Fruit fly (Drosophila melanogaster) whole organism, prepupa: ENCODE results near the gene Scr.
A peak's percentile ranks its signal among the peaks of the same experiment; 100 is the strongest.

Source experiments
- Blimp-1 ChIP-seq: fragments of 200-800 bp; sonication (Bioruptor generic); optimal IDR thresholded peaks from 3 replicates; lab custom pipeline; 2017; ENCODE audit warnings: missing biosample characterization, missing genetic modification characterization, mild to moderate bottlenecking, moderate library complexity, missing genetic modification reagents
- CG11294 ChIP-seq: fragments of 200-800 bp; sonication (Bioruptor generic); IDR thresholded peaks from 2 replicates; pipeline ENCODE4 v1.3.6; 2022; ENCODE audit warnings: missing biosample characterization, missing genetic modification characterization
- CG3032 ChIP-seq: fragments of 200-800 bp; optimal IDR thresholded peaks from 2 replicates; lab custom pipeline; 2019; ENCODE audit warnings: missing biosample characterization, mild to moderate bottlenecking, missing genetic modification characterization, moderate library complexity
- CG31627 ChIP-seq: fragments of 200-800 bp; sonication (Bioruptor generic); optimal IDR thresholded peaks from 3 replicates; lab custom pipeline; 2016; ENCODE audit warnings: missing biosample characterization, missing genetic modification characterization
- CG34406 ChIP-seq: fragments of 200-800 bp; sonication (Bioruptor generic); optimal IDR thresholded peaks from 3 replicates; lab custom pipeline; 2016; ENCODE audit warnings: missing biosample characterization, missing genetic modification characterization
- CG3919 ChIP-seq: fragments of 200-800 bp; sonication (Bioruptor generic); optimal IDR thresholded peaks from 3 replicates; lab custom pipeline; 2016; ENCODE audit warnings: missing biosample characterization, missing genetic modification characterization
- CG7368 ChIP-seq: fragments of 200-800 bp; sonication (Bioruptor generic); optimal IDR thresholded peaks from 3 replicates; lab custom pipeline; 2016; ENCODE audit warnings: missing biosample characterization, missing genetic modification characterization
- CG8119 ChIP-seq: fragments of 200-800 bp; sonication (Bioruptor generic); IDR thresholded peaks from 3 replicates; pipeline ENCODE4 v1.3.6; 2022; ENCODE audit warnings: missing biosample characterization, missing genetic modification characterization
- CG8632 ChIP-seq: fragments of 200-800 bp; sonication (Bioruptor generic); optimal IDR thresholded peaks from 3 replicates; lab custom pipeline; 2016; ENCODE audit warnings: missing biosample characterization, missing genetic modification characterization
- Eip75B ChIP-seq: fragments of 200-800 bp; sonication (Bioruptor generic); optimal IDR thresholded peaks from 3 replicates; lab custom pipeline; 2016; ENCODE audit warnings: missing biosample characterization, missing genetic modification characterization
- Eip78C ChIP-seq: fragments of 200-800 bp; sonication (Bioruptor generic); peaks from one replicate; lab custom pipeline; 2016; ENCODE audit warnings: missing biosample characterization, missing genetic modification characterization
- Eip93F ChIP-seq: fragments of 200-800 bp; sonication (Bioruptor generic); optimal IDR thresholded peaks from 2 replicates; lab custom pipeline; 2016; ENCODE audit warnings: missing biosample characterization, mild to moderate bottlenecking, missing genetic modification characterization
- Ets96B ChIP-seq: fragments of 200-800 bp; optimal IDR thresholded peaks from 2 replicates; lab custom pipeline; 2019; ENCODE audit warnings: missing biosample characterization, mild to moderate bottlenecking, missing genetic modification characterization, moderate library complexity
- Gug ChIP-seq: fragments of 200-800 bp; sonication (Bioruptor generic); IDR thresholded peaks from 2 replicates; pipeline ENCODE4 v1.3.6; 2022; ENCODE audit warnings: missing biosample characterization, missing genetic modification characterization
- Hr4 ChIP-seq: fragments of 200-800 bp; sonication (Bioruptor generic); optimal IDR thresholded peaks from 3 replicates; lab custom pipeline; 2016; ENCODE audit warnings: missing biosample characterization, missing genetic modification characterization
- Met ChIP-seq: fragments of 200-800 bp; sonication (Bioruptor generic); optimal IDR thresholded peaks from 3 replicates; lab custom pipeline; 2016; ENCODE audit warnings: missing biosample characterization, missing genetic modification characterization
- Sox102F ChIP-seq: fragments of 200-800 bp; sonication (Bioruptor generic); optimal IDR thresholded peaks from 2 replicates; lab custom pipeline; 2016; ENCODE audit warnings: missing biosample characterization, mild to moderate bottlenecking, missing genetic modification characterization
- acj6 ChIP-seq: fragments of 200-800 bp; sonication (Bioruptor generic); optimal IDR thresholded peaks from 3 replicates; lab custom pipeline; 2016; ENCODE audit warnings: missing biosample characterization, missing genetic modification characterization
- salr ChIP-seq, 2 experiments: fragments of 200-800 bp; sonication (Bioruptor generic); optimal IDR thresholded peaks; 3 replicates each; lab custom pipeline; 2016 to 2018; ENCODE audit warnings: missing biosample characterization in 2 of 2, missing genetic modification characterization in 2 of 2, mild to moderate bottlenecking in 1 of 2
- spab ChIP-seq: fragments of 200-800 bp; sonication (Bioruptor generic); optimal IDR thresholded peaks from 2 replicates; lab custom pipeline; 2017; ENCODE audit warnings: missing biosample characterization, mild to moderate bottlenecking, missing genetic modification characterization, missing genetic modification reagents

Scr gene

DNA sequence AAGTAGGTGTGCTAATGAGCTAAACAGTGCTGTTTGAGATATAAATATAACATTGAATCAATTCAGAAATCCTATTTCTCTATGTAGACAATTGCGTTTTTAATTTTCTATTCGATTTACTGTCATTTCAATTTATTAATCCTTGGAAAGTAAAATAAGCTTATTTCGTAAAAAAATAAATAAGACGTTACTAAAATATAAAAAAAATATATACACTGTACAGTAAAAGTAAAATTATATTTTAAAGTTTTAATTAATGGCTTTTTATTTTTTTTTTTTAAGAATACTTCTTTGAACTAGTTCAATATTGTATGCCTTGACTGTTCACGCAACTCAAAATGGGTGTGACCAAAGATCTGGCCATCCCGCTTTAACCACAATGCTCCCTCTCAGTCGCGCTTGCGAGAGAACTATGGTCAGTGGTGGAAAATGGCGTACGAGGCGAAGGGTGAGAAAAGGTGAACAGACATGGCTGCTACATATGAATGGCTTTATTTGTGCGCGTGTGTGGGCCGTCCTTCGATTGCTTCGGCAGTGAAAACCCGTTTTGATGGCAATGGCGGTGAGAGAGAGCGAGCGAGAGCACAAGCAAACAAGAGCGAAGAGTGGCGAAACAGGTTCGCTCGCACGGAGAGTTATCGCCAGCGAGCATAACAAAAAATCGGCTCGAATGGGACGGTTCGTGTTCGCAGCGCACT is 58.4 kb downstream of the Scr start, which contains the start of gene Dfd (continued):
- no peak for TF ChIP-seq CG8119 (GFP tag; lab: Robert Waterston, UW)
- no peak for TF ChIP-seq Blimp-1 (GFP tag; lab: Kevin White, UChicago)
- no peak for TF ChIP-seq Ets96B (tag; lab: Kevin White, UChicago)
- no peak for TF ChIP-seq Eip93F
- no peak for TF ChIP-seq Gug (GFP tag; lab: Robert Waterston, UW)
- TF ChIP-seq spab (GFP tag; lab: Kevin White, UChicago), result no peak
- no peak for TF ChIP-seq CG31627
- no peak for TF ChIP-seq CG3919
- no peak for TF ChIP-seq acj6 (GFP tag; lab: Kevin White, UChicago)
- TF ChIP-seq CG11294 (GFP tag; lab: Robert Waterston, UW), result no peak
- TF ChIP-seq CG3032 (tag; lab: Kevin White, UChicago), result no peak
- no peak for TF ChIP-seq Sox102F (GFP tag; lab: Kevin White, UChicago)
- TF ChIP-seq CG34406 (GFP tag; lab: Kevin White, UChicago), result peak; percentile 26
- peak in 1 of 2 experiments; percentile 35 for TF ChIP-seq salr (GFP tag; optimal IDR thresholded peaks at IDR 0.05; lab: Kevin White, UChicago)
- TF ChIP-seq Hr4 (GFP tag; lab: Kevin White, UChicago), result peak; percentile 36

DNA sequence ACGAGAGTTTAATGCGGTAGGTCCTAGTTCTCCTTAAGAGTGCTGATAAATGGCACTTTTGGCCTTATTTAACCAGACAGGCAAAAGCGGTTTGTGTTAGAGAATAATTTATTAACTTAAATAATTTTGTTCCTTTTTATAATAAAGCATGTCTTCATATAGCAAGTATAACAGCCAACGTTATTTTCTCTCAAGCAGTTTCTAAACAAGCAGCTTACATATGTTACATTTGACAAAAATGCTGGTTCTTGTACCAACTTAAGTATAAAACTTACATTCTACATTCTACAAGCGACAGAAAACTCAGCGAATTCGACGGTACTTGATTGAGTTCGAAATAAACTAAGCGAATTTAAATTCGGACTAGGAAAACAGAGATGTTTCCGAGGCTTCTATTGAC is 69.8 kb downstream of the Scr start:
- TF ChIP-seq salr (GFP tag; optimal IDR thresholded peaks at IDR 0.05; lab: Kevin White, UChicago), result no peak
- no peak for TF ChIP-seq Eip78C
- no peak for TF ChIP-seq CG8632 (GFP tag; lab: Kevin White, UChicago)
- no peak for TF ChIP-seq Met
- TF ChIP-seq Eip75B, result no peak
- TF ChIP-seq, all 60 proteins: peak for 0

DNA sequence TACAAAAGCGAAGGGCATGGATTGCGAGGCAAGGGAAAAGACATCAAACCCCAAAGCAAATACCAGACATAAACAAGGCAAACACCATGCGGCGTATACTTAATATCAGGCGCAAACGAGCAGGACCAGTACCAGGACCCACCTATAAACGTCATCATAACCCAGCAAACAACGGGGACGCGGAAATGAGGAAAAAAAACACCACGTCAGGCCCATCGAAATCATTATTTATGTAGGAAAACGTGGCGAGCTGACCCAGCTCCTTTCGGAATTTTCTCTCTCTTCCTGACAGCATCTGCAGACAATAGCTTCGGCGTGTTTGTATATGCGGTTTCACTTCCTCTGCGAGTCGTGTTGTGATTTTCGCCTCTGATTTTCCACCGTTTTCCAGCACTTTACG is 73.0 kb downstream of the Scr start:
- TF ChIP-seq CG3032 (tag; lab: Kevin White, UChicago) (no peak), CG7368 (no peak), Eip75B (no peak)
